Fruit fly (Drosophila melanogaster) whole organism, prepupa: ENCODE measurements around the gene drn.

Source experiments
- CG6808 ChIP-seq: fragments of 200-800 bp; sonication (Bioruptor generic); optimal IDR thresholded peaks from 3 replicates; lab custom pipeline; 2017; ENCODE audit warnings: missing biosample characterization, missing genetic modification characterization, mild to moderate bottlenecking, moderate library complexity, missing genetic modification reagents
- CG8632 ChIP-seq: fragments of 200-800 bp; sonication (Bioruptor generic); optimal IDR thresholded peaks from 3 replicates; lab custom pipeline; 2016; ENCODE audit warnings: missing biosample characterization, missing genetic modification characterization
- Eip93F ChIP-seq: fragments of 200-800 bp; sonication (Bioruptor generic); optimal IDR thresholded peaks from 2 replicates; lab custom pipeline; 2016; ENCODE audit warnings: missing biosample characterization, mild to moderate bottlenecking, missing genetic modification characterization
- Sox102F ChIP-seq: fragments of 200-800 bp; sonication (Bioruptor generic); optimal IDR thresholded peaks from 2 replicates; lab custom pipeline; 2016; ENCODE audit warnings: missing biosample characterization, mild to moderate bottlenecking, missing genetic modification characterization
- fkh ChIP-seq: fragments of 200-800 bp; sonication (Bioruptor generic); optimal IDR thresholded peaks from 3 replicates; lab custom pipeline; 2017; ENCODE audit warnings: missing biosample characterization, mild to moderate bottlenecking, missing genetic modification characterization, moderate library complexity

The drn gene

DNA sequence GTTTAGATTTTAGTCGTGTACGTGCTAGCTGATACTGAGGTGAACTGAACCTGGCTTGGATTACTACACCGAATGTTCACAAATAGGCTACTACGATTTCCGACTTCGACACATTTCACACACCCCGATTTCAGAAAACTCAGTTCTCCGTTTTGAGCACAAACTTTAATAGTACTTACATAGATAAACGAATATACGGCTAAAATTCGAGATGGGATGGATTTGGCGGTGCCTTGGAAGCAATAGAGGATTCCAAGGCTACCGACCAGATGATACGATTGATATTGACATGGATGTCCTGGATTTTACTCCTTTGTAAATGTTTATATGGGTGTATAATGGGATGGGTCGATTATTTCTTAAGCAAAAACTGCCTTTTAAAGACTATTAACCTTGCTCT, 70.2 kb downstream of the drn start, which contains the start of gene betaTub85D:
Gene betaTub85D, minus strand, starts transcription at position 101 of the 400 bp plus-strand sequence.
- no peak for TF ChIP-seq Sox102F (GFP tag; lab: Kevin White, UChicago)
- TF ChIP-seq CG6808 (GFP tag; lab: Kevin White, UChicago), result no peak
- no peak for TF ChIP-seq CG8632 (GFP tag; lab: Kevin White, UChicago)

DNA sequence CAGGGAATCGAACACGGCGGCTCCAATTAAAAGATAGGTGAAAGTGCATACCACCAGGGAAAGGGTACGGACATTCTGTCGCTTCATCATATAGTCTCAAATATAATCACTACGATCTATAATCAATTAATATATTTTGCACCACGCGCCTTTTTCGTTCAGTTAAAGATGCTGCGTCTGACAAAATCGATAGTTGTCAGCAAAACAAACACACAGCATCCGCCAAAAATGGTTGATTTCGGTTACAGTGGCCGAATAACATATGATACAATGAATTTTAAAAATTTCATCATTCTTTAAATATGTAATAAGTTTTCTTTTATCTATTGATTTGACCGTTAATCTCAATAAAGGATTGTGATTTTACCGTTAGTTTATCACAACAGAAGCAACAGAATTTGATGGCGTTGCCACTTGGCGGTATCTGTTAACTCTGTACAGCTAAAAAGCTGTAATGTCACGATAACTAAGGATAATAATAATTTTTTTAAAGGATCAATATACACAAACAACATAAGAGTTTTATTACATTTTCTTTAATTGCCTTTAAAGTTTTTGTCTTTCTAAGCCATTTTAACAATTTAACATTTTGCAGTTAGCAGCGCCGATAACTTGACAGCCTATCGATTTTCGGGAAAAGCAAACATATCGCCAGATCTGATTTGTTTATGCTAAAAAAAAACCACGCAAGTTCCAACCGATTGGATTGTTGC, 72.1 kb downstream of the drn start, which contains the start of the genes Task7 and alpha-Man-IIa:
Gene Task7, minus strand, starts transcription at position 366 of the 713 bp plus-strand sequence.
Gene alpha-Man-IIa, plus strand, starts transcription at position 621 of the 713 bp plus-strand sequence.
- TF ChIP-seq fkh (GFP tag; lab: Kevin White, UChicago) (peak; percentile 68), Eip93F (GFP tag; lab: Kevin White, UChicago) (peak; percentile 12), CG6808 (GFP tag; lab: Kevin White, UChicago) (no peak)
- TF ChIP-seq, all 60 proteins: peak for 2
